Worm (Caenorhabditis elegans) whole organism, late embryonic: ENCODE results near the gene E02H4.2.

ENCODE experiments used
- C08G9.2 ChIP-seq: sonication (generic microtip); optimal IDR thresholded peaks from 2 replicates; lab custom pipeline; 2016; ENCODE audit warnings: mild to moderate bottlenecking, missing genetic modification characterization, moderate library complexity, missing compliant biosample characterization
- C38D4.7 ChIP-seq: fragments of 200-800 bp; sonication (Bioruptor generic); optimal IDR thresholded peaks from 2 replicates; lab custom pipeline; 2018; ENCODE audit warnings: mild to moderate bottlenecking, missing genetic modification characterization, moderate library complexity, missing compliant biosample characterization
- F13H6.1 ChIP-seq: sonication (generic microtip); optimal IDR thresholded peaks from 2 replicates; lab custom pipeline; 2016; ENCODE audit warnings: missing genetic modification characterization, missing compliant biosample characterization
- K09A11.1 ChIP-seq: sonication (generic microtip); optimal IDR thresholded peaks from 2 replicates; lab custom pipeline; 2017; ENCODE audit warnings: antibody characterized with exemption, mild to moderate bottlenecking, missing genetic modification characterization, missing compliant biosample characterization; ENCODE audit not compliant: insufficient read depth
- T23F11.4 ChIP-seq: fragments of 200-800 bp; sonication (Bioruptor generic); optimal IDR thresholded peaks from 2 replicates; lab custom pipeline; 2018; ENCODE audit warnings: mild to moderate bottlenecking, missing genetic modification characterization, missing compliant biosample characterization
- ahr-1 ChIP-seq: sonication (generic microtip); optimal IDR thresholded peaks from 2 replicates; lab custom pipeline; 2016; ENCODE audit warnings: missing genetic modification characterization, missing compliant biosample characterization
- ceh-14 ChIP-seq: sonication (generic microtip); optimal IDR thresholded peaks from 2 replicates; lab custom pipeline; 2016; ENCODE audit warnings: missing genotype, missing genetic modification characterization, missing compliant biosample characterization
- ceh-18 ChIP-seq: sonication (generic microtip); optimal IDR thresholded peaks from 2 replicates; lab custom pipeline; 2016; ENCODE audit warnings: missing genetic modification characterization, missing compliant biosample characterization
- ceh-19 ChIP-seq: fragments of 200-800 bp; sonication (Bioruptor generic); optimal IDR thresholded peaks from 2 replicates; lab custom pipeline; 2018; ENCODE audit warnings: mild to moderate bottlenecking, missing genetic modification characterization, missing compliant biosample characterization
- ceh-2 ChIP-seq: sonication (generic microtip); optimal IDR thresholded peaks from 2 replicates; lab custom pipeline; 2016; ENCODE audit warnings: missing genotype, missing genetic modification characterization, missing compliant biosample characterization
- ceh-24 ChIP-seq: sonication (generic microtip); optimal IDR thresholded peaks from 2 replicates; lab custom pipeline; 2016; ENCODE audit warnings: mild to moderate bottlenecking, missing genetic modification characterization, missing compliant biosample characterization
- ceh-30 ChIP-seq: fragments of 150-350 bp; optimal IDR thresholded peaks from 2 replicates; lab custom pipeline; 2014; ENCODE audit warnings: missing biosample characterization, missing genetic modification characterization
- ceh-31 ChIP-seq: sonication (generic microtip); optimal IDR thresholded peaks from 2 replicates; lab custom pipeline; 2016; ENCODE audit warnings: missing genetic modification characterization, missing compliant biosample characterization
- ceh-34 ChIP-seq: sonication (generic microtip); optimal IDR thresholded peaks from 2 replicates; lab custom pipeline; 2016; ENCODE audit warnings: mild to moderate bottlenecking, missing genetic modification characterization, missing compliant biosample characterization
- ceh-45 ChIP-seq: fragments of 200-800 bp; sonication (Bioruptor generic); IDR thresholded peaks from 2 replicates; pipeline ENCODE4 v1.3.6; 2022; ENCODE audit warnings: missing genetic modification reagents, missing genetic modification characterization, missing compliant biosample characterization
- che-1 ChIP-seq: sonication (generic microtip); optimal IDR thresholded peaks from 2 replicates; lab custom pipeline; 2016; ENCODE audit warnings: mild to moderate bottlenecking, missing genetic modification characterization, missing compliant biosample characterization
- dmd-4 ChIP-seq: sonication (generic microtip); optimal IDR thresholded peaks from 2 replicates; lab custom pipeline; 2016; ENCODE audit warnings: borderline replicate concordance, missing genetic modification characterization, missing compliant biosample characterization
- dve-1 ChIP-seq: sonication (generic microtip); optimal IDR thresholded peaks from 2 replicates; lab custom pipeline; 2017; ENCODE audit warnings: antibody characterized with exemption, mild to moderate bottlenecking, missing genetic modification characterization, missing compliant biosample characterization
- elt-4 ChIP-seq: sonication (generic microtip); optimal IDR thresholded peaks from 2 replicates; lab custom pipeline; 2016; ENCODE audit warnings: missing genetic modification characterization, missing compliant biosample characterization
- eyg-1 ChIP-seq: sonication (generic microtip); optimal IDR thresholded peaks from 2 replicates; lab custom pipeline; 2016; ENCODE audit warnings: missing genotype, missing genetic modification characterization, missing compliant biosample characterization
- fax-1 ChIP-seq: sonication (generic microtip); optimal IDR thresholded peaks from 2 replicates; lab custom pipeline; 2016; ENCODE audit warnings: missing genotype, missing genetic modification characterization, missing compliant biosample characterization
- fkh-6 ChIP-seq: sonication (generic microtip); optimal IDR thresholded peaks from 2 replicates; lab custom pipeline; 2016; ENCODE audit warnings: missing genetic modification characterization, missing compliant biosample characterization
- hlh-13 ChIP-seq: fragments of 200-800 bp; sonication (Bioruptor generic); optimal IDR thresholded peaks from 2 replicates; lab custom pipeline; 2018; ENCODE audit warnings: mild to moderate bottlenecking, missing genetic modification characterization, missing compliant biosample characterization
- hlh-30 ChIP-seq: sonication (generic microtip); optimal IDR thresholded peaks from 2 replicates; lab custom pipeline; 2017; ENCODE audit warnings: antibody characterized with exemption, missing genetic modification characterization, missing compliant biosample characterization; ENCODE audit not compliant: insufficient read depth
- hlh-6 ChIP-seq: sonication (generic microtip); optimal IDR thresholded peaks from 2 replicates; lab custom pipeline; 2016; ENCODE audit warnings: missing genotype, missing genetic modification characterization, missing compliant biosample characterization
- hlh-8 ChIP-seq: sonication (generic microtip); optimal IDR thresholded peaks from 2 replicates; lab custom pipeline; 2016; ENCODE audit warnings: missing genotype, missing genetic modification characterization, missing compliant biosample characterization
- madf-2 ChIP-seq: sonication (generic microtip); optimal IDR thresholded peaks from 2 replicates; lab custom pipeline; 2017; ENCODE audit warnings: missing genetic modification characterization, missing compliant biosample characterization
- mec-3 ChIP-seq: sonication (generic microtip); optimal IDR thresholded peaks from 2 replicates; lab custom pipeline; 2016; ENCODE audit warnings: borderline replicate concordance, missing genetic modification characterization, missing compliant biosample characterization
- nfya-1 ChIP-seq: sonication (generic microtip); optimal IDR thresholded peaks from 2 replicates; lab custom pipeline; 2017; ENCODE audit warnings: missing genetic modification characterization, mild to moderate bottlenecking, missing compliant biosample characterization, antibody characterized with exemption, moderate library complexity
- nhr-232 ChIP-seq: sonication (generic microtip); optimal IDR thresholded peaks from 2 replicates; lab custom pipeline; 2016; ENCODE audit warnings: missing genetic modification characterization, missing compliant biosample characterization
- odd-2 ChIP-seq: sonication (generic microtip); optimal IDR thresholded peaks from 2 replicates; lab custom pipeline; 2017; ENCODE audit warnings: antibody characterized with exemption, mild to moderate bottlenecking, missing genetic modification characterization, missing compliant biosample characterization
- pag-3 ChIP-seq: sonication (generic microtip); optimal IDR thresholded peaks from 2 replicates; lab custom pipeline; 2016; ENCODE audit warnings: missing compliant biosample characterization, missing genetic modification characterization, borderline replicate concordance
- pat-9 ChIP-seq: fragments of 200-800 bp; sonication (Bioruptor generic); optimal IDR thresholded peaks from 2 replicates; lab custom pipeline; 2018; ENCODE audit warnings: mild to moderate bottlenecking, missing genetic modification characterization, moderate library complexity, missing compliant biosample characterization
- pax-1 ChIP-seq: fragments of 150-350 bp; optimal IDR thresholded peaks from 2 replicates; lab custom pipeline; 2014; ENCODE audit warnings: missing biosample characterization, missing genetic modification characterization
- pha-4 ChIP-seq: fragments of 150-350 bp; optimal IDR thresholded peaks from 2 replicates; lab custom pipeline; 2018; ENCODE audit warnings: missing biosample characterization, missing genetic modification reagents, missing genetic modification characterization
- pqm-1 ChIP-seq: sonication (generic microtip); optimal IDR thresholded peaks from 2 replicates; lab custom pipeline; 2016; ENCODE audit warnings: missing genetic modification characterization, missing compliant biosample characterization
- pros-1 ChIP-seq: fragments of 150-350 bp; optimal IDR thresholded peaks from 2 replicates; lab custom pipeline; 2014; ENCODE audit warnings: missing biosample characterization, missing genetic modification reagents, missing genetic modification characterization
- ref-2 ChIP-seq: sonication (generic microtip); optimal IDR thresholded peaks from 2 replicates; lab custom pipeline; 2016; ENCODE audit warnings: missing genetic modification characterization, missing compliant biosample characterization
- rnt-1 ChIP-seq: sonication (generic microtip); optimal IDR thresholded peaks from 2 replicates; lab custom pipeline; 2016; ENCODE audit warnings: missing genetic modification characterization, missing compliant biosample characterization
- sox-2 ChIP-seq: fragments of 200-800 bp; sonication (Bioruptor generic); IDR thresholded peaks from 2 replicates; pipeline ENCODE4 v1.3.6; 2022; ENCODE audit warnings: missing genetic modification reagents, missing genetic modification characterization, missing compliant biosample characterization
- tbx-2 ChIP-seq: sonication (generic microtip); optimal IDR thresholded peaks from 2 replicates; lab custom pipeline; 2016; ENCODE audit warnings: missing genetic modification characterization, missing compliant biosample characterization
- unc-42 ChIP-seq: sonication (generic microtip); optimal IDR thresholded peaks from 2 replicates; lab custom pipeline; 2016; ENCODE audit warnings: missing genotype, missing genetic modification characterization, missing compliant biosample characterization
- unc-86 ChIP-seq: sonication (generic microtip); optimal IDR thresholded peaks from 2 replicates; lab custom pipeline; 2016; ENCODE audit warnings: missing genetic modification characterization, missing compliant biosample characterization
- zip-5 ChIP-seq: sonication (generic microtip); optimal IDR thresholded peaks from 2 replicates; lab custom pipeline; 2016; ENCODE audit warnings: missing genetic modification characterization, missing compliant biosample characterization

Gene E02H4.2

ce11 chrX:14281526-14281925 is at the start of gene E02H4.2:
TSS of gene E02H4.2 (minus strand) at chrX:14281626.
- TF ChIP-seq C08G9.2 (tag; lab: Kevin White, UChicago) = no peak
- TF ChIP-seq mec-3 (tag; lab: Kevin White, UChicago) = no peak
- TF ChIP-seq ceh-14 (tag; lab: Kevin White, UChicago) = no peak
- TF ChIP-seq K09A11.1 (tag; lab: Kevin White, UChicago) = no peak
- no peak for TF ChIP-seq madf-2
- TF ChIP-seq odd-2 (tag; lab: Kevin White, UChicago) = no peak
- TF ChIP-seq elt-4 (tag; lab: Kevin White, UChicago) = no peak
- TF ChIP-seq ceh-18 = no peak
- TF ChIP-seq fkh-6 (tag; lab: Kevin White, UChicago) = no peak
- TF ChIP-seq hlh-6 = no peak
- TF ChIP-seq ceh-34 (tag; lab: Kevin White, UChicago) = no peak
- TF ChIP-seq nfya-1 (tag; lab: Kevin White, UChicago) = no peak
- TF ChIP-seq hlh-13 = no peak
- no peak for TF ChIP-seq zip-5
- TF ChIP-seq ceh-19 (GFP tag; lab: Kevin White, UChicago) = no peak

DNA sequence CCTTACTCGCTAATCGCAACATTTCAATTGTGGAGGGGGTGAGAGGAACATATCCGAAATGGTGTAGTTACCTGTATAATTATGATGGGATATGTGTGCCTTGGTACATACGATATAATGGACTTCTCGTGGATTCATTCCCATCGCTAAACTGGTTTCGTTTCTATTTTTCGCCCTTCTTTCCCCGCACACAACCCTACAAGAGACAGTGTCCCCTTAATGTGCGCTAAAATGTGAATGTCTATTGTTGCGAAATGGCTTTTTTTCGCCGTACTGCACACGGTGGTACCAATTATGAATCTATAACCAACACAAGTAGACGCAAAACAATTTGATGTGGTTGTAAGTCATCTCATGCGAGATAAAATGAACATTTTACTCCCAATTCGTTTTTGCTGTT is 47.9 kb upstream of the E02H4.2 start:
- TF ChIP-seq pros-1 (tag; lab: Kevin White, UChicago) = no peak
- peak; percentile 44 for TF ChIP-seq ceh-31

DNA sequence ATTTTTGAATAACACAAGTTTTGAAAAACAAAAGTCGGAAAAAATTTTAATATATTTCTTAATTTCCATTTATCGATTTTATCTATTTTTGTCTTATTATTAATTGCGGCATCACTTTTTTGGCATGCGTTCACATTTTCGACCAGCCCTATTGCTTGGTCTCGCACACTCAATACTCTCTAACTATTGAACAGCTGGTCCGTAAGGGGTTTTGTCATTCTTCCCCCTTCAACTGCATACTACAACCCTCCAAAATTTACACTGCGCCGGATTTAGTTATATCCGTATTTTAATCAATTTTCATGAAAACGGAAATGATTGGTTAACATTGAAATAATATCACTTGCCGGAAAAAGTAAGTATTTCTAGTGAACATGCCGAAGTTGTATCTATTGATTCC is 46.0 kb upstream of the E02H4.2 start, which contains the start of gene C11H1.7:
Gene C11H1.7 (plus strand): TSS at position 12 of the 400 bp plus-strand sequence.
- no peak for TF ChIP-seq T23F11.4 (GFP tag; lab: Kevin White, UChicago)
- no peak for TF ChIP-seq dmd-4 (tag; lab: Kevin White, UChicago)
- TF ChIP-seq ceh-24 (tag; lab: Kevin White, UChicago) = no peak
- no peak for TF ChIP-seq ceh-31
- TF ChIP-seq C38D4.7 = no peak
- TF ChIP-seq pqm-1 (tag; lab: Kevin White, UChicago) = no peak
- no peak for TF ChIP-seq nhr-232
- no peak for TF ChIP-seq ahr-1 (tag; lab: Kevin White, UChicago)
- TF ChIP-seq rnt-1 (tag; lab: Kevin White, UChicago) = no peak
- no peak for TF ChIP-seq nfya-1 (tag; lab: Kevin White, UChicago)
- no peak for TF ChIP-seq eyg-1 (tag; lab: Kevin White, UChicago)
- TF ChIP-seq unc-86 = no peak
- TF ChIP-seq ceh-2 (tag; lab: Kevin White, UChicago) = no peak
- no peak for TF ChIP-seq pag-3 (tag; lab: Kevin White, UChicago)
- no peak for TF ChIP-seq hlh-30 (tag; lab: Kevin White, UChicago)
- no peak for TF ChIP-seq ceh-18
- no peak for TF ChIP-seq fax-1 (tag; lab: Kevin White, UChicago)
- no peak for TF ChIP-seq che-1 (tag; lab: Kevin White, UChicago)
- no peak for TF ChIP-seq madf-2
- no peak for TF ChIP-seq hlh-13

ce11 chrX:14326578-14326977 is 45.2 kb upstream of the E02H4.2 start:
- no peak for TF ChIP-seq ceh-19 (GFP tag; lab: Kevin White, UChicago)
- no peak for TF ChIP-seq pat-9 (tag; lab: Kevin White, UChicago)
- no peak for TF ChIP-seq hlh-8 (tag; lab: Kevin White, UChicago)
- no peak for TF ChIP-seq ceh-31
- TF ChIP-seq ref-2 = no peak
- TF ChIP-seq mec-3 (tag; lab: Kevin White, UChicago) = no peak
- TF ChIP-seq ceh-45 (GFP tag; lab: Robert Waterston, UW) = no peak
- no peak for TF ChIP-seq che-1 (tag; lab: Kevin White, UChicago)
- no peak for TF ChIP-seq pax-1 (tag; lab: Kevin White, UChicago)
- TF ChIP-seq tbx-2 (tag; lab: Kevin White, UChicago) = no peak
- TF ChIP-seq dmd-4 (tag; lab: Kevin White, UChicago) = no peak
- TF ChIP-seq unc-42 (tag; lab: Kevin White, UChicago) = no peak
- TF ChIP-seq F13H6.1 = no peak
- TF ChIP-seq ceh-30 = no peak
- no peak for TF ChIP-seq pha-4
- TF ChIP-seq dve-1 (tag; lab: Kevin White, UChicago) = no peak
- no peak for TF ChIP-seq sox-2 (GFP tag; lab: Robert Waterston, UW)
